Worm (Caenorhabditis elegans) whole organism, L3 larva: ENCODE data around the gene F54E2.1.

Experiments
- ZK546.5 ChIP-seq: sonication (generic microtip); optimal IDR thresholded peaks from 2 replicates; lab custom pipeline; 2017; ENCODE audit warnings: missing biosample characterization, missing genetic modification characterization
- aly-2 ChIP-seq: fragments of 150-350 bp; optimal IDR thresholded peaks from 2 replicates; lab custom pipeline; 2014; ENCODE audit warnings: missing biosample characterization, missing genetic modification characterization
- ama-1 ChIP-seq: fragments of 150-350 bp; optimal IDR thresholded peaks from 2 replicates; lab custom pipeline; 2018
- ceh-16 ChIP-seq: sonication (generic microtip); optimal IDR thresholded peaks from 2 replicates; lab custom pipeline; 2017; ENCODE audit warnings: missing biosample characterization, missing genetic modification characterization
- ceh-82 ChIP-seq: fragments of 150-350 bp; optimal IDR thresholded peaks from 2 replicates; lab custom pipeline; 2014; ENCODE audit warnings: missing biosample characterization, missing genetic modification characterization
- elt-3 ChIP-seq, 3 experiments: fragments of 150-350 bp in 1 of 3; sonication (generic microtip) in 2 of 3; optimal IDR thresholded peaks; 2 replicates in 2 of 3; 4 replicates in 1 of 3; lab custom pipeline; 2014 to 2017; ENCODE audit warnings: missing biosample characterization in 3 of 3, missing genetic modification characterization in 3 of 3
- fos-1 ChIP-seq: fragments of 150-350 bp; optimal IDR thresholded peaks from 2 replicates; lab custom pipeline; 2014; ENCODE audit warnings: missing biosample characterization, missing genetic modification characterization
- nhr-11 ChIP-seq: fragments of 150-350 bp; optimal IDR thresholded peaks from 2 replicates; lab custom pipeline; 2014; ENCODE audit warnings: missing biosample characterization, missing genetic modification characterization
- nhr-76 ChIP-seq: fragments of 150-350 bp; sonication (generic microtip); optimal IDR thresholded peaks from 5 replicates; lab custom pipeline; 2014; ENCODE audit warnings: missing biosample characterization, missing genetic modification characterization
- pqm-1 ChIP-seq: fragments of 150-350 bp; optimal IDR thresholded peaks from 2 replicates; lab custom pipeline; 2017; ENCODE audit warnings: missing biosample characterization, missing genetic modification characterization, inconsistent platforms
- ztf-11 ChIP-seq: fragments of 150-350 bp; optimal IDR thresholded peaks from 2 replicates; lab custom pipeline; 2014; ENCODE audit warnings: missing biosample characterization, missing genetic modification characterization

DNA sequence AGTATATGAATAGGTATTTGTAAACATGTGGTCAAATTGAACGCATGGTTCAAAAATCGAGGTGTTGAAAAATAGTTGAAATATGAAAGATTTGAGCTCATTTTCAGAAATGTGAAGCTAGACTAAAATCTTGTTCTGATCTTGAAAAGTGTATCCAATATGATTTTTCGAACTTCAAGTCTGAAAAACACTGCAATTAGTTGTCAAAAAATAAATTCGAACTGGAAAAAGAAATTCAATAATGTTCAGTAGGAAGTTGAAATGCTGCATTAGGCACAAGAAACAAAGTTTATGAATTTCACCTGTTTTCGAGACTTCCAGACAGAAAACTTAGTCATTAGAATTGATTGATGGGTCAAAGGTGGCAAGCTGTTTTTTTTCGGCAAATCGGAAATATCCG, 51.3 kb downstream of the F54E2.1 start, which contains the start of gene srh-270:
- TF ChIP-seq ztf-11 (tag; lab: Kevin White, UChicago) (no peak), nhr-11 (tag; lab: Kevin White, UChicago) (no peak), ceh-16 (tag; lab: Kevin White, UChicago) (no peak), elt-3 (tag; optimal IDR thresholded peaks at IDR 0.05; lab: Kevin White, UChicago) (no peak), ZK546.5 (tag; lab: Kevin White, UChicago) (no peak), aly-2 (no peak), fos-1 (tag; lab: Kevin White, UChicago) (no peak), nhr-76 (tag; lab: Kevin White, UChicago) (no peak), ceh-82 (no peak), ama-1 (lab: Kevin White, UChicago) (no peak), pqm-1 (tag; lab: Kevin White, UChicago) (no peak)
